Fruit fly (Drosophila melanogaster) whole organism, wandering third instar larva: ENCODE data around the gene CG43245.

Experiments used
- Abd-B ChIP-seq: fragments of >200 bp; optimal IDR thresholded peaks from 2 replicates; lab custom pipeline; 2017; ENCODE audit warnings: missing biosample characterization, missing genetic modification characterization
- CG32264 ChIP-seq: fragments of 200-800 bp; sonication (Bioruptor generic); optimal IDR thresholded peaks from 2 replicates; lab custom pipeline; 2016; ENCODE audit warnings: missing biosample characterization, missing genetic modification characterization
- CG9705 ChIP-seq: fragments of 200-800 bp; sonication (Bioruptor generic); optimal IDR thresholded peaks from 2 replicates; lab custom pipeline; 2018; ENCODE audit warnings: missing biosample characterization, mild to moderate bottlenecking, missing genetic modification characterization
- CrebA ChIP-seq: fragments of 200-800 bp; sonication (Bioruptor generic); optimal IDR thresholded peaks from 2 replicates; lab custom pipeline; 2016; ENCODE audit warnings: missing biosample characterization, mild to moderate bottlenecking, missing genetic modification characterization, borderline replicate concordance
- Dfd ChIP-seq: fragments of >200 bp; optimal IDR thresholded peaks from 2 replicates; lab custom pipeline; 2017; ENCODE audit warnings: missing biosample characterization, missing genetic modification characterization
- GATAd ChIP-seq: sonication (Bioruptor generic); optimal IDR thresholded peaks from 2 replicates; lab custom pipeline; 2016; ENCODE audit warnings: missing biosample characterization, missing genetic modification characterization
- HLH106 ChIP-seq: fragments of 200-800 bp; optimal IDR thresholded peaks from 3 replicates; lab custom pipeline; 2019; ENCODE audit warnings: missing biosample characterization, mild to moderate bottlenecking, missing genetic modification characterization, moderate library complexity
- Hnf4 ChIP-seq: fragments of 200-800 bp; sonication (Bioruptor generic); optimal IDR thresholded peaks from 2 replicates; lab custom pipeline; 2016; ENCODE audit warnings: missing biosample characterization, mild to moderate bottlenecking, missing genetic modification characterization
- Hr83 ChIP-seq: fragments of 200-300 bp; sonication (Bioruptor generic); optimal IDR thresholded peaks from 2 replicates; lab custom pipeline; 2016; ENCODE audit warnings: missing biosample characterization, mild to moderate bottlenecking, missing genetic modification characterization, moderate library complexity; ENCODE audit not compliant: poor library complexity, severe bottlenecking
- Jra ChIP-seq: sonication (Bioruptor generic); optimal IDR thresholded peaks from 2 replicates; lab custom pipeline; 2016; ENCODE audit warnings: missing biosample characterization, missing genetic modification characterization
- Mio ChIP-seq: sonication (Bioruptor generic); optimal IDR thresholded peaks from 2 replicates; lab custom pipeline; 2016; ENCODE audit warnings: missing biosample characterization, missing genetic modification characterization
- Myc ChIP-seq: fragments of >200 bp; optimal IDR thresholded peaks from 2 replicates; lab custom pipeline; 2017
- N ChIP-seq: fragments of >200 bp; optimal IDR thresholded peaks from 2 replicates; lab custom pipeline; 2018; ENCODE audit warnings: missing biosample characterization, missing external identifiers, missing genetic modification characterization
- OdsH ChIP-seq: fragments of 200-800 bp; sonication (Bioruptor generic); optimal IDR thresholded peaks from 2 replicates; lab custom pipeline; 2016; ENCODE audit warnings: missing biosample characterization, mild to moderate bottlenecking, missing genetic modification characterization
- Rel ChIP-seq, 2 experiments: fragments of 200-800 bp; sonication (Bioruptor generic) in 1 of 2; optimal IDR thresholded peaks; 2 replicates in 1 of 2; 3 replicates in 1 of 2; lab custom pipeline; 2016 to 2019; ENCODE audit warnings: mild to moderate bottlenecking in 2 of 2, missing biosample characterization in 2 of 2, missing genetic modification characterization in 2 of 2, moderate library complexity in 1 of 2
- Sp1 ChIP-seq: fragments of 200-800 bp; sonication (Bioruptor generic); optimal IDR thresholded peaks from 3 replicates; lab custom pipeline; 2019; ENCODE audit warnings: missing biosample characterization, mild to moderate bottlenecking, missing genetic modification characterization, moderate library complexity
- Vsx2 ChIP-seq: fragments of 200-300, 225-300 bp; sonication (Bioruptor generic); optimal IDR thresholded peaks from 2 replicates; lab custom pipeline; 2018; ENCODE audit warnings: missing biosample characterization, missing genetic modification characterization; ENCODE audit not compliant: partially characterized antibody
- br ChIP-seq: fragments of 200-800 bp; sonication (Bioruptor generic); optimal IDR thresholded peaks from 2 replicates; lab custom pipeline; 2016; ENCODE audit warnings: missing biosample characterization, missing genetic modification characterization
- dl ChIP-seq, 2 experiments: fragments of 175-275, 200-275 bp in 1 of 2; fragments of 200-275 bp in 1 of 2; sonication (Bioruptor generic); optimal IDR thresholded peaks; lab custom pipeline; 2018; ENCODE audit warnings: mild to moderate bottlenecking in 2 of 2, missing biosample characterization in 2 of 2, missing genetic modification characterization in 2 of 2, moderate library complexity in 2 of 2; ENCODE audit not compliant: partially characterized antibody in 2 of 2, insufficient read depth in 1 of 2
- dmrt93B ChIP-seq: fragments of 200-800 bp; sonication (Bioruptor generic); optimal IDR thresholded peaks from 2 replicates; lab custom pipeline; 2018; ENCODE audit warnings: missing biosample characterization, mild to moderate bottlenecking, missing genetic modification characterization
- dsf ChIP-seq: sonication (Bioruptor generic); optimal IDR thresholded peaks from 2 replicates; lab custom pipeline; 2016; ENCODE audit warnings: missing biosample characterization, missing genetic modification characterization, borderline replicate concordance
- ey ChIP-seq: fragments of 200-800 bp; sonication (Bioruptor generic); optimal IDR thresholded peaks from 2 replicates; lab custom pipeline; 2016; ENCODE audit warnings: missing biosample characterization, missing genetic modification characterization
- foxo ChIP-seq, 2 experiments: fragments of 200-800 bp; sonication (Bioruptor generic); optimal IDR thresholded peaks; 2 replicates in 1 of 2; 3 replicates in 1 of 2; lab custom pipeline; 2016 to 2017; ENCODE audit warnings: missing biosample characterization in 2 of 2, missing genetic modification characterization in 2 of 2
- fru ChIP-seq: fragments of 200-800 bp; sonication (Bioruptor generic); optimal IDR thresholded peaks from 3 replicates; lab custom pipeline; 2016; ENCODE audit warnings: missing biosample characterization, mild to moderate bottlenecking, missing genetic modification characterization
- h ChIP-seq: fragments of 200-800 bp; sonication (Bioruptor generic); optimal IDR thresholded peaks from 3 replicates; lab custom pipeline; 2016; ENCODE audit warnings: missing biosample characterization, mild to moderate bottlenecking, missing genetic modification characterization
- jim ChIP-seq: fragments of 175-275, 200-325 bp; sonication (Bioruptor generic); optimal IDR thresholded peaks from 2 replicates; lab custom pipeline; 2016; ENCODE audit warnings: missing biosample characterization, mild to moderate bottlenecking, missing genetic modification characterization
- pan ChIP-seq: fragments of >200 bp; optimal IDR thresholded peaks from 2 replicates; lab custom pipeline; 2017
- psq ChIP-seq: fragments of 200-800 bp; sonication (Bioruptor generic); optimal IDR thresholded peaks from 3 replicates; lab custom pipeline; 2017; ENCODE audit warnings: missing biosample characterization, mild to moderate bottlenecking, missing genetic modification characterization, moderate library complexity
- rgr ChIP-seq: fragments of 200-800 bp; sonication (Bioruptor generic); optimal IDR thresholded peaks from 3 replicates; lab custom pipeline; 2016; ENCODE audit warnings: missing biosample characterization, mild to moderate bottlenecking, missing genetic modification characterization
- sage ChIP-seq: fragments of 200-800 bp; sonication (Bioruptor generic); optimal IDR thresholded peaks from 2 replicates; lab custom pipeline; 2016; ENCODE audit warnings: missing biosample characterization, mild to moderate bottlenecking, missing genetic modification characterization
- tai ChIP-seq: sonication (Bioruptor generic); optimal IDR thresholded peaks from 2 replicates; lab custom pipeline; 2016; ENCODE audit warnings: missing biosample characterization, missing genetic modification characterization
- usp ChIP-seq: fragments of >200 bp; optimal IDR thresholded peaks from 2 replicates; lab custom pipeline; 2017; ENCODE audit warnings: missing biosample characterization, missing genetic modification characterization
- woc ChIP-seq: sonication (Bioruptor generic); optimal IDR thresholded peaks from 2 replicates; lab custom pipeline; 2016; ENCODE audit warnings: missing biosample characterization, mild to moderate bottlenecking, missing genetic modification characterization

CG43245 gene

DNA sequence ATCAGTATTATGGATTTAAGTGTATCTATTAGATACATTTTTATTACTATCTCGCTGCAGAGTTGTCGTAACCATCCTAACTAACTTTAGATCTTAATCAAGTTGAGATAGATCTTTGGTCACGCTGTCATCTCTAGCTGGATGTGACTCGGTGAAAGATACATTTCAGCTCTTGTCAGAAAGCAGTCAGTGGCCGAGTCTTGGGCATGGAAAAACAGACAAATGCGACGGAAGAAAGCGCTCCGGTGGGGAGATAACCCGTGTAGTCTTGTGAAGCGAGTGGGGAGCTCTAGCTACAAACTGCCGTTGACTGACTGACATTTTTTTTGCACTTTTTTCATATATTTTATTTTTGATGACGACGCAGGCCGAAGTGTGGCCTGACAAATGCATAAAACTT is 21.5 kb downstream of the CG43245 start:
- TF ChIP-seq fru (GFP tag; lab: Kevin White, UChicago) = no peak
- no peak for TF ChIP-seq usp (GFP tag; lab: Kevin White, UChicago)
- TF ChIP-seq CrebA (GFP tag; lab: Kevin White, UChicago) = no peak
- no peak for TF ChIP-seq Myc
- no peak for TF ChIP-seq dmrt93B
- TF ChIP-seq Jra = no peak
- no peak for TF ChIP-seq Mio (GFP tag; lab: Kevin White, UChicago)
- TF ChIP-seq Dfd (GFP tag; lab: Kevin White, UChicago) = no peak
- TF ChIP-seq Sp1 (GFP tag; lab: Kevin White, UChicago) = no peak
- TF ChIP-seq OdsH = no peak
- no peak for TF ChIP-seq foxo (GFP tag; optimal IDR thresholded peaks at IDR 0.05; lab: Kevin White, UChicago)
- TF ChIP-seq dl (GFP tag; optimal IDR thresholded peaks at IDR 0.05; lab: Kevin White, UChicago; ENCODE audit: insufficient read depth in 1 of 2, partially characterized antibody in 2 of 2) = no peak

DNA sequence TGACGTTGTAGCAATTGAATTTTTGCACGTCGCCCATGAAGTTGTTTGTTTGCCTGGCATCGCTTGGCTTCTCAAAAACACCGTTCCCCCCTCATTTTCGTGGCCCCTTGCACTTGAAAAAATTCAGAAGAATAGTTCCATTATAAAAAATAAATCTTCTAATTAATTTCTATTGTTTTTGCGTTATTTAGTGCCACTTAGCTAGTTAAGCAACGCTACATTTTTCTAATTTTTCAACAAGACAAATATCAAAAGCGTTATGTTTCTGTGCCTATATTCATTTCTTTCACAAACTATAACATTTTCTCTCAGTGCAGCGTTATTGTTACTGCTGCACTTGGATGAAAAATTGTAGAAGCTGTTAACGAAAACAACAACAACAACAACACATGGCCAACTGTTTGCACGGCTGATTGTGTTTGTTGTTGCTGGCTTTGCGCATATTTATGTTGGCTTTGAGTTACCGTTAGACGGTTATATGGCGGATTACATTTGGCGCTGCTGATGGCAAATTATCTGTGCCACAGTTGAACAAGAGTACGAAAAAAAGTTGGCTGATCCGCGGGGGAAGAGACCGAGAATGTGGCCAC is 22.3 kb downstream of the CG43245 start:
- no peak for TF ChIP-seq CG32264 (GFP tag; lab: Kevin White, UChicago)
- peak; percentile 13 for TF ChIP-seq br (GFP tag; lab: Kevin White, UChicago)
- peak; percentile 48 for TF ChIP-seq Hnf4
- peak; percentile 67 for TF ChIP-seq h (GFP tag; lab: Kevin White, UChicago)
- TF ChIP-seq HLH106 (tag; lab: Kevin White, UChicago) = peak; percentile 63
- TF ChIP-seq ey = peak; percentile 55
- TF ChIP-seq rgr (GFP tag; lab: Kevin White, UChicago) = peak; percentile 62
- peak; percentile 41 for TF ChIP-seq psq (GFP tag; lab: Kevin White, UChicago)
- TF ChIP-seq woc (GFP tag; lab: Kevin White, UChicago) = peak; percentile 50
- peak; percentile 69 for TF ChIP-seq OdsH
- TF ChIP-seq Hr83 (GFP tag; lab: Kevin White, UChicago) = no peak
- TF ChIP-seq tai (GFP tag; lab: Kevin White, UChicago) = peak; percentile 7
- no peak for TF ChIP-seq pan (lab: Kevin White, UChicago)
- peak in 1 of 2 experiments; percentile 64 for TF ChIP-seq foxo (GFP tag; optimal IDR thresholded peaks at IDR 0.05; lab: Kevin White, UChicago)
- TF ChIP-seq Sp1 (GFP tag; lab: Kevin White, UChicago) = peak; percentile 54
- no peak for TF ChIP-seq Myc
- no peak for TF ChIP-seq Jra
- TF ChIP-seq fru (GFP tag; lab: Kevin White, UChicago) = peak; percentile 39
- no peak for TF ChIP-seq sage (GFP tag; lab: Kevin White, UChicago)

dm6 chr3L:10795911-10796310 is 24.2 kb downstream of the CG43245 start:
- TF ChIP-seq rgr (GFP tag; lab: Kevin White, UChicago) (no peak), woc (GFP tag; lab: Kevin White, UChicago) (no peak), usp (GFP tag; lab: Kevin White, UChicago) (no peak), Abd-B (GFP tag; lab: Kevin White, UChicago) (no peak), dmrt93B (no peak), CG9705 (no peak), ey (no peak), HLH106 (tag; lab: Kevin White, UChicago) (no peak), psq (GFP tag; lab: Kevin White, UChicago) (no peak), Sp1 (GFP tag; lab: Kevin White, UChicago) (no peak), Mio (GFP tag; lab: Kevin White, UChicago) (no peak), CrebA (GFP tag; lab: Kevin White, UChicago) (no peak)

DNA sequence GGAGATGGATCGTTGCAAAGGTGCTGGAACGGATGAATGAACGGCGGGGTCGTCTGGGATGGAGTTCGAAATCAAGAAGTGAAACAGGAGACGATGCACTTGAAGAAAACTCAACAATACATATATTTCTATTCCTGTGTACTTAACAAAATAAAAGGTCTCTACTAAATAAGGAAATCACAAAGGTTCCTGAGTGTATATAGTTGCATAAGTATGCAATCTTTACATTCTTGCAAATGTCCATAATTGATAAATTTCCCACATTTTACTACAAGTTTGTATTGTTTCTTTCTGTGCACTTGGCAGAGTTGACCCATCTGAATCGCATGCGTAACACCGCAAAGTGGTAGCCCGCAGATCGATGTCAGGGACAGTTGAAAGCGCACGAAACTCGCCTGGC is 28.3 kb downstream of the CG43245 start:
- TF ChIP-seq pan (lab: Kevin White, UChicago) = no peak
- peak; percentile 40 for TF ChIP-seq HLH106 (tag; lab: Kevin White, UChicago)
- TF ChIP-seq br (GFP tag; lab: Kevin White, UChicago) = peak; percentile 1
- TF ChIP-seq GATAd (GFP tag; lab: Kevin White, UChicago) = no peak
- no peak for TF ChIP-seq CG32264 (GFP tag; lab: Kevin White, UChicago)
- no peak for TF ChIP-seq Abd-B (GFP tag; lab: Kevin White, UChicago)
- TF ChIP-seq tai (GFP tag; lab: Kevin White, UChicago) = no peak
- peak; percentile 44 for TF ChIP-seq h (GFP tag; lab: Kevin White, UChicago)
- peak in 1 of 2 experiments; percentile 38 for TF ChIP-seq foxo (GFP tag; optimal IDR thresholded peaks at IDR 0.05; lab: Kevin White, UChicago)
- TF ChIP-seq Jra = no peak
- TF ChIP-seq jim (GFP tag; lab: Kevin White, UChicago) = no peak
- TF ChIP-seq ey = peak; percentile 17
- peak; percentile 33 for TF ChIP-seq OdsH
- TF ChIP-seq dmrt93B = no peak
- TF ChIP-seq CrebA (GFP tag; lab: Kevin White, UChicago) = no peak
- no peak for TF ChIP-seq Vsx2 (GFP tag; lab: Kevin White, UChicago)
- no peak for TF ChIP-seq Rel (GFP tag; optimal IDR thresholded peaks at IDR 0.05; lab: Kevin White, UChicago)
- no peak for TF ChIP-seq Rel (tag; optimal IDR thresholded peaks at IDR 0.05; lab: Kevin White, UChicago)
- no peak for TF ChIP-seq sage (GFP tag; lab: Kevin White, UChicago)
- peak; percentile 25 for TF ChIP-seq Sp1 (GFP tag; lab: Kevin White, UChicago)
- TF ChIP-seq N (GFP tag; lab: Kevin White, UChicago) = no peak
- no peak for TF ChIP-seq Mio (GFP tag; lab: Kevin White, UChicago)
- TF ChIP-seq fru (GFP tag; lab: Kevin White, UChicago) = peak; percentile 20
- TF ChIP-seq dsf (GFP tag; lab: Kevin White, UChicago) = no peak
- TF ChIP-seq rgr (GFP tag; lab: Kevin White, UChicago) = peak; percentile 17
